Worm (Caenorhabditis elegans) whole organism, L1 larva: ENCODE measurements around the gene nmr-1.

Experiments used
- C04F5.9 ChIP-seq: sonication (generic microtip); optimal IDR thresholded peaks from 2 replicates; lab custom pipeline; 2016; ENCODE audit warnings: missing genetic modification characterization, missing compliant biosample characterization
- C16A3.4 ChIP-seq: fragments of 150-350 bp; optimal IDR thresholded peaks from 2 replicates; lab custom pipeline; 2014; ENCODE audit warnings: missing biosample characterization, missing genetic modification characterization
- F16B12.6 ChIP-seq: fragments of 150-350 bp; optimal IDR thresholded peaks from 2 replicates; lab custom pipeline; 2014; ENCODE audit warnings: missing biosample characterization, missing genetic modification characterization
- blmp-1 ChIP-seq: fragments of 150-350 bp; optimal IDR thresholded peaks from 2 replicates; lab custom pipeline; 2014; ENCODE audit warnings: missing biosample characterization, missing genetic modification characterization
- ceh-88 ChIP-seq: fragments of 200-800 bp; sonication (Bioruptor generic); IDR thresholded peaks from 2 replicates; pipeline ENCODE4 v1.3.6; 2022; ENCODE audit warnings: missing genetic modification characterization, missing compliant biosample characterization
- ces-1 ChIP-seq: fragments of 150-350 bp; optimal IDR thresholded peaks from 2 replicates; lab custom pipeline; 2014; ENCODE audit warnings: missing biosample characterization, missing genetic modification reagents, missing genetic modification characterization
- dsc-1 ChIP-seq: sonication (generic microtip); optimal IDR thresholded peaks from 2 replicates; lab custom pipeline; 2016; ENCODE audit warnings: mild to moderate bottlenecking, missing genetic modification characterization, missing compliant biosample characterization
- efl-1 ChIP-seq, 4 experiments: fragments of 150-350 bp; optimal IDR thresholded peaks in 3 of 4; peaks in 1 of 4; 1 replicate in 1 of 4; 2 replicates in 3 of 4; lab custom pipeline; 2014; ENCODE audit warnings: missing biosample characterization in 2 of 4, missing genetic modification characterization in 2 of 4, missing genetic modification reagents in 2 of 4
- elt-3 ChIP-seq, 6 experiments: fragments of 150-350 bp in 1 of 6; sonication (generic microtip); optimal IDR thresholded peaks; 2 replicates each; lab custom pipeline; 2017 to 2018; ENCODE audit warnings: missing biosample characterization in 6 of 6, missing genetic modification characterization in 6 of 6, inconsistent platforms in 1 of 6
- ets-5 ChIP-seq: fragments of 200-800 bp; sonication (Bioruptor generic); IDR thresholded peaks from 2 replicates; pipeline ENCODE4 v1.3.6; 2022; ENCODE audit warnings: missing genetic modification characterization, missing compliant biosample characterization
- fkh-4 ChIP-seq: sonication (generic microtip); optimal IDR thresholded peaks from 2 replicates; lab custom pipeline; 2016; ENCODE audit warnings: missing compliant biosample characterization, missing genetic modification characterization, borderline replicate concordance
- fos-1 ChIP-seq: fragments of 150-350 bp; optimal IDR thresholded peaks from 2 replicates; lab custom pipeline; 2014; ENCODE audit warnings: missing biosample characterization, missing genetic modification characterization
- hlh-17 ChIP-seq: fragments of 200-800 bp; sonication (Bioruptor generic); optimal IDR thresholded peaks from 2 replicates; lab custom pipeline; 2018; ENCODE audit warnings: missing genetic modification characterization, mild to moderate bottlenecking, missing compliant biosample characterization, moderate library complexity, borderline replicate concordance
- hlh-4 ChIP-seq: sonication (generic microtip); optimal IDR thresholded peaks from 2 replicates; lab custom pipeline; 2016; ENCODE audit warnings: mild to moderate bottlenecking, missing genetic modification characterization, missing compliant biosample characterization
- jun-1 ChIP-seq: fragments of 150-350 bp; optimal IDR thresholded peaks from 2 replicates; lab custom pipeline; 2014; ENCODE audit warnings: missing biosample characterization, missing genetic modification reagents, missing genetic modification characterization
- lin-13 ChIP-seq: fragments of 150-350 bp; optimal IDR thresholded peaks from 2 replicates; lab custom pipeline; 2014; ENCODE audit warnings: missing biosample characterization, missing genetic modification reagents, missing genetic modification characterization
- lin-14 ChIP-seq: fragments of 200-800 bp; sonication (Bioruptor generic); optimal IDR thresholded peaks from 2 replicates; lab custom pipeline; 2018; ENCODE audit warnings: mild to moderate bottlenecking, missing genetic modification characterization, moderate library complexity, missing compliant biosample characterization
- lin-35 ChIP-seq, 2 experiments: fragments of 150-350 bp; optimal IDR thresholded peaks; 2 replicates each; lab custom pipeline; 2014; ENCODE audit warnings: missing biosample characterization in 2 of 2, missing genetic modification characterization in 2 of 2, missing genetic modification reagents in 2 of 2
- lir-3 ChIP-seq: sonication (generic microtip); optimal IDR thresholded peaks from 2 replicates; lab custom pipeline; 2016; ENCODE audit warnings: mild to moderate bottlenecking, missing genetic modification characterization, moderate library complexity, missing compliant biosample characterization; ENCODE audit not compliant: poor library complexity
- mep-1 ChIP-seq: fragments of 150-350 bp; optimal IDR thresholded peaks from 2 replicates; lab custom pipeline; 2014; ENCODE audit warnings: missing biosample characterization, missing genetic modification characterization
- nhr-11 ChIP-seq: fragments of 150-350 bp; optimal IDR thresholded peaks from 2 replicates; lab custom pipeline; 2014; ENCODE audit warnings: missing biosample characterization, missing genetic modification characterization
- nhr-20 ChIP-seq: sonication (generic microtip); optimal IDR thresholded peaks from 2 replicates; lab custom pipeline; 2016; ENCODE audit warnings: mild to moderate bottlenecking, missing genetic modification characterization, missing compliant biosample characterization
- nhr-28 ChIP-seq: fragments of 150-350 bp; optimal IDR thresholded peaks from 2 replicates; lab custom pipeline; 2014; ENCODE audit warnings: missing biosample characterization, missing genetic modification characterization
- nhr-47 ChIP-seq: sonication (generic microtip); optimal IDR thresholded peaks from 2 replicates; lab custom pipeline; 2016; ENCODE audit warnings: mild to moderate bottlenecking, missing genetic modification characterization, moderate library complexity, missing compliant biosample characterization
- nhr-71 ChIP-seq: sonication (generic microtip); optimal IDR thresholded peaks from 2 replicates; lab custom pipeline; 2016; ENCODE audit warnings: mild to moderate bottlenecking, missing genetic modification characterization, moderate library complexity, missing compliant biosample characterization
- nhr-77 ChIP-seq: fragments of 150-350 bp; optimal IDR thresholded peaks from 2 replicates; lab custom pipeline; 2014; ENCODE audit warnings: missing biosample characterization, missing genetic modification characterization
- nhr-85 ChIP-seq: sonication (generic microtip); peaks from one replicate; lab custom pipeline; 2016; ENCODE audit warnings: missing genetic modification characterization, inconsistent platforms, missing compliant biosample characterization
- nhr-90 ChIP-seq: sonication (generic microtip); optimal IDR thresholded peaks from 2 replicates; lab custom pipeline; 2016; ENCODE audit warnings: mild to moderate bottlenecking, missing genetic modification characterization, missing compliant biosample characterization; ENCODE audit not compliant: poor library complexity
- pag-3 ChIP-seq: sonication (generic microtip); optimal IDR thresholded peaks from 2 replicates; lab custom pipeline; 2017; ENCODE audit warnings: missing genetic modification characterization, mild to moderate bottlenecking, missing compliant biosample characterization, antibody characterized with exemption, borderline replicate concordance; ENCODE audit not compliant: insufficient read depth
- pqm-1 ChIP-seq: sonication (generic microtip); optimal IDR thresholded peaks from 3 replicates; lab custom pipeline; 2017; ENCODE audit warnings: missing biosample characterization, missing genetic modification characterization
- rnt-1 ChIP-seq: sonication (generic microtip); optimal IDR thresholded peaks from 2 replicates; lab custom pipeline; 2016; ENCODE audit warnings: mild to moderate bottlenecking, missing genetic modification characterization, moderate library complexity, missing compliant biosample characterization
- snu-23 ChIP-seq: sonication (generic microtip); optimal IDR thresholded peaks from 2 replicates; lab custom pipeline; 2016; ENCODE audit warnings: missing genetic modification characterization, missing compliant biosample characterization
- sox-4 ChIP-seq: sonication (generic microtip); optimal IDR thresholded peaks from 2 replicates; lab custom pipeline; 2016; ENCODE audit warnings: missing genetic modification characterization, missing compliant biosample characterization
- sptf-1 ChIP-seq: fragments of 150-350 bp; optimal IDR thresholded peaks from 2 replicates; lab custom pipeline; 2014; ENCODE audit warnings: missing biosample characterization, missing genetic modification characterization
- sup-37 ChIP-seq: fragments of 200-800 bp; sonication (Bioruptor generic); optimal IDR thresholded peaks from 2 replicates; lab custom pipeline; 2018; ENCODE audit warnings: mild to moderate bottlenecking, missing genetic modification characterization, missing compliant biosample characterization
- unc-130 ChIP-seq: fragments of 150-350 bp; optimal IDR thresholded peaks from 2 replicates; lab custom pipeline; 2017; ENCODE audit warnings: missing biosample characterization, missing genetic modification characterization, inconsistent platforms
- unc-98 ChIP-seq: fragments of 200-800 bp; sonication (Bioruptor generic); IDR thresholded peaks from 2 replicates; pipeline ENCODE4 v1.3.6; 2022; ENCODE audit warnings: missing genetic modification characterization, missing compliant biosample characterization
- xbp-1 ChIP-seq: sonication (generic microtip); optimal IDR thresholded peaks from 2 replicates; lab custom pipeline; 2016; ENCODE audit warnings: missing genetic modification characterization, missing compliant biosample characterization
- zag-1 ChIP-seq: fragments of 150-350 bp; optimal IDR thresholded peaks from 2 replicates; lab custom pipeline; 2014; ENCODE audit warnings: missing biosample characterization, missing genetic modification characterization

Gene nmr-1

DNA sequence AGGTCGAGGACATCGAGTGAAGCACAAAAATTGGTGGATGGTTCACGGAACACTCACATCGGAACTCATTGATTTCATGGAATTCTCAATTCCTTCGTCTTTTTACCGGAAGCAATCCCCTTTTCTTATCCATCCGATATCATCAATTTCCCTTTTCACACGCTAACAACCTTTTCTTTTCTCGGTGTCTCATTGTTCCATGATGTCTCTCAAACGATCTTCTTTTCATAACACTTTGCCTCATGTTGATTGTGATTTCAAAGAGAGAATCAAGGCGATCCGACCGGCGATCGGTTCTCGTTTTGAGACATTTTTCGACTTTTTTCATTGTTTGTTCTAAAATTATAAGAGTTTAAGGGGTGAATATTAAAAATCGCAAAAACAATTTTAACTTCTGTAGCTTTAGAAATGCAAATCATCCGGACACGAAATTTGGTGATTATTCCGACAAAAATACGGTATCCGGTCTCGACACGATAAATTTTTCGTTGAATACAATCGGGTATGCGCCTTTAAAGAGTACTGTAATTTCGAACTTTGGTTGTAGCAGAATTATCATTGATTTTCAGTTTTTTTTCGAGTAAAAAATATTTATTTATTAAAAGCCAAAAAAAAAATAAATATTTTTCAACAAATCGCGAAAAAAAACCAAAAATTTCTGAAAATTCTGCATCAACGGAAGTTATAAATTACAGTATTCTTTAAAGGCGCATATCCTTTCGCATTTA lies 12.4 kb upstream of the nmr-1 start:
- no peak for TF ChIP-seq nhr-77 (tag; lab: Kevin White, UChicago)
- no peak for TF ChIP-seq zag-1
- TF ChIP-seq nhr-11 (tag; lab: Kevin White, UChicago), result no peak
- no peak for TF ChIP-seq ceh-88 (GFP tag; lab: Robert Waterston, UW)
- TF ChIP-seq nhr-71 (tag; lab: Kevin White, UChicago), result peak; percentile 2
- TF ChIP-seq blmp-1 (tag; lab: Kevin White, UChicago), result peak; percentile 99
- TF ChIP-seq F16B12.6 (tag; lab: Kevin White, UChicago), result no peak
- TF ChIP-seq elt-3 (tag; optimal IDR thresholded peaks at IDR 0.05; lab: Kevin White, UChicago), result peak in 4 of 6 experiments; percentile 11 to 73 (median 32)
- TF ChIP-seq snu-23 (GFP tag; lab: Kevin White, UChicago), result peak; percentile 11
- no peak for TF ChIP-seq nhr-47 (tag; lab: Kevin White, UChicago)
- TF ChIP-seq mep-1 (tag; lab: Kevin White, UChicago), result peak; percentile 5
- TF ChIP-seq nhr-28 (tag; lab: Kevin White, UChicago), result no peak
- no peak for TF ChIP-seq rnt-1 (tag; lab: Kevin White, UChicago)
- no peak for TF ChIP-seq fos-1 (tag; lab: Kevin White, UChicago)
- TF ChIP-seq lin-13, result no peak
- TF ChIP-seq nhr-90, result no peak
- peak; percentile 71 for TF ChIP-seq lin-14
- TF ChIP-seq unc-130, result peak; percentile 4
- no peak for TF ChIP-seq efl-1 (optimal IDR thresholded peaks at IDR 0.05; lab: Kevin White, UChicago)
- TF ChIP-seq efl-1 (GFP tag; optimal IDR thresholded peaks at IDR 0.05 in 1 of 2; lab: Kevin White, UChicago), result no peak

DNA sequence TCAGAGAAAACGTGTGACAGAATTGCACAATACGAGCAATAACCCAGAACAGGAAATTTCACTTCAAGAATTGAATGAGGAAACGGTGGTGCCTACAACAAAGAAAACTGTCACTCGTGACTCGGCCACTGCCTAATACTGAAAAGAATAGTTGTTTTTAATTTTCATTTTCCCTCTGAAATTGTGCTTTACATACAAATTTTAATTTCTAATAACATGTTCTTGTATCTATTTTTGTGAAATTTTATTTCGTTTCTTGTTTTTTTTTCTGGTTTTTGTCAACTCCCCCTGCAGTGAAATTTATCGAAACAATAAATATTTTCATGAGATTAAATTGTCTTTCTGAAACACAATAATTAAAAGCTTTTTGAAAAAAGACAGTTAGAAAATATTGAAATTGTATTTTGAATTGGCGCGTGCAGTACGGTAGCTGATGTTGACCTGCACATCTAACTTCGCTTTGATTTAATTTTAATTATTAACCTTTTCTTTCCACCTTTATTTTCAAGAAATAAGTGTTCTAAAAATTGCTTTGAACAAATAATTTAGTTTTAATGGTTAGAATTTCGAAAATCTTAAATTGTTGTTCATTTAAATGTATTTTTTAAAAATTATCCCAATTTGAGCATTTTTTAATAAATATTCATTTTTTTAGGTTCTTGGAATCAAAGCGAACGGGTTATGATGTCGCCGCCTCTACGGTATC lies 9.4 kb upstream of the nmr-1 start, which contains the start of gene daz-1:
Gene daz-1, plus strand, starts transcription at position 656 of the 706 bp plus-strand sequence.
- TF ChIP-seq sox-4, result no peak
- no peak for TF ChIP-seq lir-3 (tag; lab: Kevin White, UChicago)
- TF ChIP-seq F16B12.6 (tag; lab: Kevin White, UChicago), result no peak
- no peak for TF ChIP-seq ces-1 (GFP tag; lab: Kevin White, UChicago)

DNA sequence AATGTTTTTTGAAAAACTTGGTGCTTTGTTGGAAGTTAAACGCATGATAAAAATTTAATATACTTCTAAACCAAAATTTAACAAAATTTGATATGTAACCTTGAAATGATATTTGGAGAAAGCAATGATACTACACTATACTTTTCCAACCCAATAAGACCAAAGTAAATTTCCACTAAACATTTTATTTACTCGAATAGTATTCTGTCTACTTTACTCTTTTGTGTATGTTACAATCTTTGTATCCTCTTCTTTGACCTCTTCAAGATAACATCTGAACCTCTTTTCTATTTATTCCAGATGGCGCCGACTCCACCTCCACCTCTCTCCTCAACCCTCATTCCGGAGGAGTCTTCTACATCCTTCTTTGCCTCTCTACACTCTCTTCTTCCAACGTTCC lies 7.1 kb upstream of the nmr-1 start, which contains the start of gene dhs-5:
Gene dhs-5, plus strand, starts transcription at position 301 of the 400 bp plus-strand sequence.
- peak; percentile 56 for TF ChIP-seq dsc-1 (tag; lab: Kevin White, UChicago)
- no peak for TF ChIP-seq mep-1 (tag; lab: Kevin White, UChicago)

DNA sequence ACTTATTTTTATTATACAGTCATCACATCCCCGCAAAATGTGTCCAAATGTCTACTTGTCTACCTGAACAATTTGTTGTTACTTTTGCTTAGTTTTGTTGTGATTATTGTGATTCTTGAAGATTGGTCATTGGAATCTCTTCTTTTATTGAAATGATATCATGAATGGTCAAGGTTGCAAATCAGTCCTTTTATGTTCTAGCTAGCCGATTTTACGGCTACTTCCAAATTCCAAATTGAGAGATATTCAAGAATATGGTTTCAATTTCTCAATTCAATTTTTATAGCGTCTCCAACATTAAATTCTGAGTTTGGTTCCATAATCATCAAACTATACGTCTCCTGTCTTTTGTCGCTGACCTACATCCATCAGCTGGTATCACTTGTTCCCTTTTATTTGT lies 4.9 kb upstream of the nmr-1 start:
- TF ChIP-seq pqm-1 (no peak), nhr-85 (peak; percentile 66)

DNA sequence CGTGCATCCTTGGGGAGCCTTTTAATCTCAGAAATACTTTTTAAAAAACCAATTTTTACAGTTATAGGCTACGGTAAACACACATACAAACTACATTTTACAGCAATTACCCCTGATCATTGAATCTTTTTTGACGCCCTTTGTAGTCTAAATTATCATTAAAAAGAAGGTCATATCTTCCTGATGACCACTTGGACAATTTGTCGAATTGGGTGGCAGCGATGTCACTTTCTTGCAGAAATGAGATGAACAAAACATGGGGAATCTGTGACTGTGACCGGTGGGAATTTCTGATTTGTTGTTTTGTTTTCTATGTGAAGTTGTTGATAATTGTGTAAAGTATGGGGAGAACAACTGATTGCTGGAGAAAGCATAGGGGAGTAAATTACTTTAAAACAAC lies 3.2 kb upstream of the nmr-1 start:
- TF ChIP-seq F16B12.6 (tag; lab: Kevin White, UChicago), result no peak
- peak; percentile 0 for TF ChIP-seq nhr-20 (tag; lab: Kevin White, UChicago)
- no peak for TF ChIP-seq ceh-88 (GFP tag; lab: Robert Waterston, UW)
- no peak for TF ChIP-seq sox-4
- TF ChIP-seq pag-3 (tag; lab: Kevin White, UChicago), result no peak
- peak in 1 of 6 experiments; percentile 12 for TF ChIP-seq elt-3 (tag; optimal IDR thresholded peaks at IDR 0.05; lab: Kevin White, UChicago)
- TF ChIP-seq blmp-1 (tag; lab: Kevin White, UChicago), result peak; percentile 74
- no peak for TF ChIP-seq unc-98
- no peak for TF ChIP-seq hlh-17
- TF ChIP-seq ces-1 (GFP tag; lab: Kevin White, UChicago), result no peak
- TF ChIP-seq dsc-1 (tag; lab: Kevin White, UChicago), result no peak
- TF ChIP-seq ets-5, result no peak
- TF ChIP-seq fkh-4 (tag; lab: Kevin White, UChicago), result no peak
- no peak for TF ChIP-seq lin-13
- TF ChIP-seq C04F5.9 (tag; lab: Kevin White, UChicago), result no peak
- no peak for TF ChIP-seq lin-14
- no peak for TF ChIP-seq fos-1 (tag; lab: Kevin White, UChicago)
- TF ChIP-seq C16A3.4 (tag; lab: Kevin White, UChicago), result no peak
- no peak for TF ChIP-seq lin-35 (GFP tag; optimal IDR thresholded peaks at IDR 0.05; lab: Kevin White, UChicago)
- TF ChIP-seq nhr-85, result peak; percentile 67
- TF ChIP-seq unc-130, result no peak
- no peak for TF ChIP-seq sptf-1 (tag; lab: Kevin White, UChicago)
- TF ChIP-seq nhr-11 (tag; lab: Kevin White, UChicago), result no peak
- no peak for TF ChIP-seq nhr-47 (tag; lab: Kevin White, UChicago)
- no peak for TF ChIP-seq jun-1 (tag; lab: Kevin White, UChicago)
- TF ChIP-seq xbp-1 (tag; lab: Kevin White, UChicago), result no peak
- TF ChIP-seq sup-37 (GFP tag; lab: Kevin White, UChicago), result no peak
- no peak for TF ChIP-seq hlh-4 (tag; lab: Kevin White, UChicago)
